Worm (Caenorhabditis elegans): ENCODE measurements around the gene clc-3.

The clc-3 gene

ce11 chrX:3369442-3369841 lies 5.1 kb downstream of the clc-3 start:
- no peak for TF ChIP-seq F13C5.2 (tag; optimal IDR thresholded peaks at IDR 0.05)
- no peak for TF ChIP-seq ceh-13 (GFP tag; optimal IDR thresholded peaks at IDR 0.05)
- no peak for TF ChIP-seq scrt-1 (GFP tag; IDR thresholded peaks at IDR 0.05)
- no peak for TF ChIP-seq ets-7 (tag; optimal IDR thresholded peaks at IDR 0.05)
- no peak for TF ChIP-seq tra-4 (tag; optimal IDR thresholded peaks at IDR 0.05)
- TF ChIP-seq hnd-1 (tag; optimal IDR thresholded peaks at IDR 0.05): no peak
- no peak for TF ChIP-seq hmg-4 (GFP tag; optimal IDR thresholded peaks at IDR 0.05)
- TF ChIP-seq sea-1 (GFP tag; conservative IDR thresholded peaks at IDR 0.05): no peak
- TF ChIP-seq tbx-37 (GFP tag; conservative IDR thresholded peaks at IDR 0.05): no peak

ce11 chrX:3368659-3369058 lies 5.9 kb downstream of the clc-3 start, which contains the start of gene ZK563.2:
ZK563.2 (plus strand) TSS chrX:3368959.
- TF ChIP-seq F13C5.2 (tag; optimal IDR thresholded peaks at IDR 0.05) (no peak), ama-1 (optimal IDR thresholded peaks at IDR 0.05) (no peak), aly-1 (tag; optimal IDR thresholded peaks at IDR 0.05) (no peak), flt-1 (GFP tag; IDR thresholded peaks at IDR 0.05) (no peak), ceh-36 (tag; optimal IDR thresholded peaks at IDR 0.05) (no peak), tbx-11 (GFP tag; IDR thresholded peaks at IDR 0.05) (no peak), tra-4 (tag; optimal IDR thresholded peaks at IDR 0.05) (no peak), scrt-1 (GFP tag; IDR thresholded peaks at IDR 0.05) (no peak), ets-7 (tag; optimal IDR thresholded peaks at IDR 0.05) (no peak), pes-1 (GFP tag; IDR thresholded peaks at IDR 0.05) (no peak), hmg-4 (GFP tag; optimal IDR thresholded peaks at IDR 0.05) (no peak), hmbx-1 (tag; optimal IDR thresholded peaks at IDR 0.05) (no peak)

ce11 chrX:3366782-3367181 lies 7.8 kb downstream of the clc-3 start:
- TF ChIP-seq tbx-37 (GFP tag; conservative IDR thresholded peaks at IDR 0.05): no peak
- no peak for TF ChIP-seq tbx-11 (GFP tag; IDR thresholded peaks at IDR 0.05)
- TF ChIP-seq hmg-4 (GFP tag; optimal IDR thresholded peaks at IDR 0.05): no peak
- TF ChIP-seq hnd-1 (tag; optimal IDR thresholded peaks at IDR 0.05): no peak
- TF ChIP-seq ets-7 (tag; optimal IDR thresholded peaks at IDR 0.05): no peak
- TF ChIP-seq sea-1 (GFP tag; conservative IDR thresholded peaks at IDR 0.05): no peak
- no peak for TF ChIP-seq scrt-1 (GFP tag; IDR thresholded peaks at IDR 0.05)
- no peak for TF ChIP-seq ceh-36 (tag; optimal IDR thresholded peaks at IDR 0.05)
- no peak for TF ChIP-seq F13C5.2 (tag; optimal IDR thresholded peaks at IDR 0.05)
- TF ChIP-seq ceh-13 (GFP tag; optimal IDR thresholded peaks at IDR 0.05): no peak
- no peak for TF ChIP-seq ama-1 (optimal IDR thresholded peaks at IDR 0.05)
- TF ChIP-seq aly-1 (tag; optimal IDR thresholded peaks at IDR 0.05): no peak
- no peak for TF ChIP-seq tra-4 (tag; optimal IDR thresholded peaks at IDR 0.05)
- no peak for TF ChIP-seq B0310.2 (tag; optimal IDR thresholded peaks at IDR 0.05)
- TF ChIP-seq hmbx-1 (tag; optimal IDR thresholded peaks at IDR 0.05): no peak
- TF ChIP-seq pes-1 (GFP tag; IDR thresholded peaks at IDR 0.05): no peak
- TF ChIP-seq flt-1 (GFP tag; IDR thresholded peaks at IDR 0.05): no peak

- TF ChIP-seq flt-1 (GFP tag; IDR thresholded peaks at IDR 0.05) (no peak), ets-7 (tag; optimal IDR thresholded peaks at IDR 0.05) (no peak), ceh-13 (GFP tag; optimal IDR thresholded peaks at IDR 0.05) (no peak), tbx-11 (GFP tag; IDR thresholded peaks at IDR 0.05) (no peak), pes-1 (GFP tag; IDR thresholded peaks at IDR 0.05) (no peak), F13C5.2 (tag; optimal IDR thresholded peaks at IDR 0.05) (no peak), aly-1 (tag; optimal IDR thresholded peaks at IDR 0.05) (no peak), hmg-4 (GFP tag; optimal IDR thresholded peaks at IDR 0.05) (no peak)
Observed at ce11 chrX:3362378-3362777, 12.2 kb downstream of the clc-3 start, which contains the start of gene dhs-26. dhs-26 (minus strand) TSS chrX:3362493.

- TF ChIP-seq sea-1 (GFP tag; conservative IDR thresholded peaks at IDR 0.05): no peak
Observed at ce11 chrX:3351526-3351925, 23.0 kb downstream of the clc-3 start, which contains the start of gene ZK816.1. ZK816.1 (plus strand) TSS chrX:3351712.

- no peak for TF ChIP-seq ceh-13 (GFP tag; optimal IDR thresholded peaks at IDR 0.05)
- TF ChIP-seq tbx-37 (GFP tag; conservative IDR thresholded peaks at IDR 0.05): no peak
- no peak for TF ChIP-seq tbx-11 (GFP tag; IDR thresholded peaks at IDR 0.05)
Observed at ce11 chrX:3350306-3350705, 24.2 kb downstream of the clc-3 start, which contains the start of gene nspg-4. nspg-4 (minus strand) TSS chrX:3350406.

ce11 chrX:3347904-3348441 lies 26.6 kb downstream of the clc-3 start, which contains the start of gene ZK816.3:
ZK816.3 (plus strand) TSS chrX:3348391.
- TF ChIP-seq ets-7 (tag; optimal IDR thresholded peaks at IDR 0.05) (peak; percentile 41), aly-1 (tag; optimal IDR thresholded peaks at IDR 0.05) (peak; percentile 82), F13C5.2 (tag; optimal IDR thresholded peaks at IDR 0.05) (peak; percentile 74), ceh-36 (tag; optimal IDR thresholded peaks at IDR 0.05) (peak; percentile 83), tbx-11 (GFP tag; IDR thresholded peaks at IDR 0.05) (peak; percentile 89), hmg-4 (GFP tag; optimal IDR thresholded peaks at IDR 0.05) (peak; percentile 83), tra-4 (tag; optimal IDR thresholded peaks at IDR 0.05) (peak; percentile 29), ceh-13 (GFP tag; optimal IDR thresholded peaks at IDR 0.05) (peak; percentile 68), hmbx-1 (tag; optimal IDR thresholded peaks at IDR 0.05) (peak; percentile 23), scrt-1 (GFP tag; IDR thresholded peaks at IDR 0.05) (peak; percentile 91), hnd-1 (tag; optimal IDR thresholded peaks at IDR 0.05) (peak; percentile 60), ama-1 (optimal IDR thresholded peaks at IDR 0.05) (no peak), B0310.2 (tag; optimal IDR thresholded peaks at IDR 0.05) (peak; percentile 69), tbx-37 (GFP tag; conservative IDR thresholded peaks at IDR 0.05) (peak; percentile 72), sea-1 (GFP tag; conservative IDR thresholded peaks at IDR 0.05) (peak; percentile 90), flt-1 (GFP tag; IDR thresholded peaks at IDR 0.05) (peak; percentile 87), pes-1 (GFP tag; IDR thresholded peaks at IDR 0.05) (peak; percentile 89)

ce11 chrX:3343620-3344197 lies 30.8 kb downstream of the clc-3 start:
- no peak for TF ChIP-seq sea-1 (GFP tag; conservative IDR thresholded peaks at IDR 0.05)
- no peak for TF ChIP-seq pes-1 (GFP tag; IDR thresholded peaks at IDR 0.05)
- TF ChIP-seq hmg-4 (GFP tag; optimal IDR thresholded peaks at IDR 0.05): no peak
- no peak for TF ChIP-seq ceh-13 (GFP tag; optimal IDR thresholded peaks at IDR 0.05)
- TF ChIP-seq hmbx-1 (tag; optimal IDR thresholded peaks at IDR 0.05): no peak
- TF ChIP-seq tbx-37 (GFP tag; conservative IDR thresholded peaks at IDR 0.05): no peak
- TF ChIP-seq ceh-36 (tag; optimal IDR thresholded peaks at IDR 0.05): no peak
- no peak for TF ChIP-seq ets-7 (tag; optimal IDR thresholded peaks at IDR 0.05)
- no peak for TF ChIP-seq hnd-1 (tag; optimal IDR thresholded peaks at IDR 0.05)
- no peak for TF ChIP-seq B0310.2 (tag; optimal IDR thresholded peaks at IDR 0.05)
- no peak for TF ChIP-seq tra-4 (tag; optimal IDR thresholded peaks at IDR 0.05)
- TF ChIP-seq tbx-11 (GFP tag; IDR thresholded peaks at IDR 0.05): no peak
- no peak for TF ChIP-seq scrt-1 (GFP tag; IDR thresholded peaks at IDR 0.05)
